Fruit fly (Drosophila melanogaster): Measurements from ENCODE around the gene CG4582.

The CG4582 gene

DNA sequence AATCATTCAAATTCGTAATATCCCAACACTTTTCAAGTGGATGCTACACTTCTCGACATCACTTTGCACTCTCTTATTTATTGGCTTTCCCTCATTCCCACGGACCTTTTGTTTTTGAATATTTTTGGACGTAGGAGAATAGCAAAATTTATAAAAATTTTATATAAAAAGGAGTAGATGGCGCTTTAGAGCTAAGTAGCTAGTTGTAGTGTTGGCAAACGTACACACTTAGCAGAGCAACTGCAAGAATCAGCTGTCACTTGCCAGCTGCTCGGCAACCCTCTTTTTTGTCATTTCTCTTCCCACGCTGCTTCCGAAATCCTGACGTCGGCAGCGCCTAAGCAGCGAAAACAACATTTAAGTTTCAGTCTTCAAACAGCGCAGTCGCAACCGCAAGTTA, 11.1 kb upstream of the CG4582 start (continued):
- no peak for TF ChIP-seq CG3065 (GFP tag; optimal IDR thresholded peaks at IDR 0.05)
- TF ChIP-seq lbe (GFP tag; optimal IDR thresholded peaks at IDR 0.05), result no peak
- TF ChIP-seq nom (GFP tag; optimal IDR thresholded peaks at IDR 0.05), result no peak
- TF ChIP-seq fu2 (GFP tag; optimal IDR thresholded peaks at IDR 0.05), result no peak
- no peak for TF ChIP-seq Dip3 (GFP tag; optimal IDR thresholded peaks at IDR 0.05)
- no peak for TF ChIP-seq Oli (tag; optimal IDR thresholded peaks at IDR 0.05)
- TF ChIP-seq CG6791 (GFP tag; IDR thresholded peaks at IDR 0.05; ENCODE audit: partially characterized antibody), result peak; percentile 69; the same call in 2 of the 3 replicates
- no peak for TF ChIP-seq CG1647 (GFP tag; optimal IDR thresholded peaks at IDR 0.05)
- no peak for TF ChIP-seq disco-r (GFP tag; optimal IDR thresholded peaks at IDR 0.05)
- TF ChIP-seq corto (GFP tag; optimal IDR thresholded peaks at IDR 0.05), result no peak
- TF ChIP-seq CrebB (tag; optimal IDR thresholded peaks at IDR 0.05), result no peak
- TF ChIP-seq CG7556 (GFP tag; optimal IDR thresholded peaks at IDR 0.05), result no peak
- no peak for TF ChIP-seq CG16815 (GFP tag; optimal IDR thresholded peaks at IDR 0.05)
- no peak for TF ChIP-seq CG12769 (tag; optimal IDR thresholded peaks at IDR 0.05)
- peak; percentile 57 for TF ChIP-seq trem (tag; optimal IDR thresholded peaks at IDR 0.05)
- peak; percentile 94 for TF ChIP-seq stwl (tag; optimal IDR thresholded peaks at IDR 0.05)
- TF ChIP-seq Six4 (GFP tag; optimal IDR thresholded peaks at IDR 0.05), result no peak
- no peak for TF ChIP-seq PHDP (tag; optimal IDR thresholded peaks at IDR 0.05)
- TF ChIP-seq HLH54F (GFP tag; optimal IDR thresholded peaks at IDR 0.05), result no peak
- no peak for TF ChIP-seq CG1792 (GFP tag; optimal IDR thresholded peaks at IDR 0.05)
- no peak for TF ChIP-seq Lhr (GFP tag; optimal IDR thresholded peaks at IDR 0.05)
- no peak for TF ChIP-seq bowl (GFP tag; IDR thresholded peaks at IDR 0.05)
- TF ChIP-seq rib (GFP tag; IDR thresholded peaks at IDR 0.05), result no peak
- no peak for TF ChIP-seq cg (GFP tag; optimal IDR thresholded peaks at IDR 0.05)
- peak in 1 of 2 experiments; percentile 14 for TF ChIP-seq tll (GFP tag; optimal IDR thresholded peaks at IDR 0.05)
- TF ChIP-seq zen2 (GFP tag; IDR thresholded peaks at IDR 0.05; ENCODE audit: partially characterized antibody), result no peak
- no peak for TF ChIP-seq luna (GFP tag; optimal IDR thresholded peaks at IDR 0.05)
- TF ChIP-seq NC2β (GFP tag; optimal IDR thresholded peaks at IDR 0.05), result no peak
- no peak for TF ChIP-seq Camta (GFP tag; optimal IDR thresholded peaks at IDR 0.05)
- no peak for TF ChIP-seq emc (GFP tag; optimal IDR thresholded peaks at IDR 0.05)
- TF ChIP-seq Dfd (GFP tag; optimal IDR thresholded peaks at IDR 0.05), result no peak
- no peak for TF ChIP-seq CG1602 (GFP tag; optimal IDR thresholded peaks at IDR 0.05)
- TF ChIP-seq CG11247 (GFP tag; IDR thresholded peaks at IDR 0.05), result no peak
- peak; percentile 4 for TF ChIP-seq CG17829 (tag; optimal IDR thresholded peaks at IDR 0.05)
- no peak for TF ChIP-seq pita (GFP tag; optimal IDR thresholded peaks at IDR 0.05)
- no peak for TF ChIP-seq jumu (GFP tag; optimal IDR thresholded peaks at IDR 0.05)
- no peak for TF ChIP-seq CG16863 (GFP tag; optimal IDR thresholded peaks at IDR 0.05)
- no peak for TF ChIP-seq H2.0 (GFP tag; IDR thresholded peaks at IDR 0.05)
- TF ChIP-seq CG10274 (GFP tag; optimal IDR thresholded peaks at IDR 0.05), result no peak
- TF ChIP-seq CG12071 (GFP tag; optimal IDR thresholded peaks at IDR 0.05), result no peak
- no peak for TF ChIP-seq CG1233 (GFP tag; optimal IDR thresholded peaks at IDR 0.05)
- no peak for TF ChIP-seq sima (GFP tag; optimal IDR thresholded peaks at IDR 0.05)
- TF ChIP-seq sqz (GFP tag; optimal IDR thresholded peaks at IDR 0.05), result no peak
- TF ChIP-seq Sin3A (optimal IDR thresholded peaks at IDR 0.05), result no peak
- TF ChIP-seq ase (GFP tag; IDR thresholded peaks at IDR 0.05), result no peak
- TF ChIP-seq CG18011 (GFP tag; optimal IDR thresholded peaks at IDR 0.05), result no peak
- TF ChIP-seq kay (GFP tag; optimal IDR thresholded peaks at IDR 0.05), result no peak
- TF ChIP-seq CG11696 (GFP tag; IDR thresholded peaks at IDR 0.05), result no peak
- TF ChIP-seq ewg (GFP tag; optimal IDR thresholded peaks at IDR 0.05), result peak; percentile 16
- no peak for TF ChIP-seq MESR4 (GFP tag; optimal IDR thresholded peaks at IDR 0.05)
- TF ChIP-seq CG4617 (GFP tag; optimal IDR thresholded peaks at IDR 0.05; ENCODE audit: borderline replicate concordance), result no peak
- no peak for TF ChIP-seq tup (GFP tag; optimal IDR thresholded peaks at IDR 0.05)
